Worm (Caenorhabditis elegans) whole organism, L1 larva: ENCODE data around the gene F20B6.6.

Source experiments
- C04F5.9 ChIP-seq: sonication (generic microtip); optimal IDR thresholded peaks from 2 replicates; lab custom pipeline; 2016; ENCODE audit warnings: missing genetic modification characterization, missing compliant biosample characterization
- C34B4.2 ChIP-seq: sonication (generic microtip); optimal IDR thresholded peaks from 2 replicates; lab custom pipeline; 2017; ENCODE audit warnings: mild to moderate bottlenecking, missing genetic modification characterization, missing compliant biosample characterization
- Y116A8C.19 ChIP-seq: sonication (generic microtip); optimal IDR thresholded peaks from 2 replicates; lab custom pipeline; 2016; ENCODE audit warnings: missing compliant biosample characterization, missing genetic modification characterization, borderline replicate concordance
- aha-1 ChIP-seq: fragments of 150-350 bp; optimal IDR thresholded peaks from 2 replicates; lab custom pipeline; 2014; ENCODE audit warnings: missing biosample characterization, missing genetic modification characterization
- blmp-1 ChIP-seq: fragments of 150-350 bp; optimal IDR thresholded peaks from 2 replicates; lab custom pipeline; 2014; ENCODE audit warnings: missing biosample characterization, missing genetic modification characterization
- dsc-1 ChIP-seq: sonication (generic microtip); optimal IDR thresholded peaks from 2 replicates; lab custom pipeline; 2016; ENCODE audit warnings: mild to moderate bottlenecking, missing genetic modification characterization, missing compliant biosample characterization
- egl-13 ChIP-seq: sonication (generic microtip); optimal IDR thresholded peaks from 2 replicates; lab custom pipeline; 2016; ENCODE audit warnings: missing genotype, missing genetic modification reagents, missing genetic modification characterization, missing compliant biosample characterization
- egl-27 ChIP-seq, 2 experiments: fragments of 150-350 bp in 1 of 2; sonication (generic microtip); optimal IDR thresholded peaks; 3 replicates each; lab custom pipeline; 2017 to 2018; ENCODE audit warnings: missing biosample characterization in 2 of 2, missing genetic modification characterization in 2 of 2, missing genetic modification reagents in 2 of 2
- elt-2 ChIP-seq: sonication (generic microtip); optimal IDR thresholded peaks from 2 replicates; lab custom pipeline; 2016; ENCODE audit warnings: missing genetic modification characterization, mild to moderate bottlenecking, inconsistent platforms, missing compliant biosample characterization, missing genetic modification reagents
- fkh-10 ChIP-seq: sonication (generic microtip); optimal IDR thresholded peaks from 2 replicates; lab custom pipeline; 2017; ENCODE audit warnings: missing biosample characterization, missing genetic modification reagents, missing genetic modification characterization
- fkh-4 ChIP-seq: sonication (generic microtip); optimal IDR thresholded peaks from 2 replicates; lab custom pipeline; 2016; ENCODE audit warnings: missing compliant biosample characterization, missing genetic modification characterization, borderline replicate concordance
- fkh-8 ChIP-seq: sonication (generic microtip); optimal IDR thresholded peaks from 2 replicates; lab custom pipeline; 2016; ENCODE audit warnings: mild to moderate bottlenecking, missing genetic modification characterization, missing compliant biosample characterization
- fos-1 ChIP-seq: fragments of 150-350 bp; optimal IDR thresholded peaks from 2 replicates; lab custom pipeline; 2014; ENCODE audit warnings: missing biosample characterization, missing genetic modification characterization
- grh-1 ChIP-seq: fragments of 200-800 bp; sonication (Bioruptor generic); IDR thresholded peaks from 2 replicates; pipeline ENCODE4 v1.3.6; 2022; ENCODE audit warnings: missing genetic modification reagents, missing genetic modification characterization, missing compliant biosample characterization
- lin-14 ChIP-seq: fragments of 200-800 bp; sonication (Bioruptor generic); optimal IDR thresholded peaks from 2 replicates; lab custom pipeline; 2018; ENCODE audit warnings: mild to moderate bottlenecking, missing genetic modification characterization, moderate library complexity, missing compliant biosample characterization
- lin-39 ChIP-seq: fragments of 150-350 bp; optimal IDR thresholded peaks from 2 replicates; lab custom pipeline; 2014; ENCODE audit warnings: missing biosample characterization, missing genetic modification reagents, missing genetic modification characterization
- lir-3 ChIP-seq: sonication (generic microtip); optimal IDR thresholded peaks from 2 replicates; lab custom pipeline; 2016; ENCODE audit warnings: mild to moderate bottlenecking, missing genetic modification characterization, moderate library complexity, missing compliant biosample characterization; ENCODE audit not compliant: poor library complexity
- lsy-2 ChIP-seq, 2 experiments: fragments of 150-350 bp; optimal IDR thresholded peaks; 2 replicates each; lab custom pipeline; 2014; ENCODE audit warnings: missing biosample characterization in 2 of 2, missing genetic modification characterization in 2 of 2
- mdl-1 ChIP-seq, 2 experiments: fragments of 150-350 bp; optimal IDR thresholded peaks; 2 replicates each; lab custom pipeline; 2014 to 2017; ENCODE audit warnings: missing biosample characterization in 2 of 2, missing genetic modification characterization in 2 of 2, inconsistent platforms in 1 of 2
- mep-1 ChIP-seq: fragments of 150-350 bp; optimal IDR thresholded peaks from 2 replicates; lab custom pipeline; 2014; ENCODE audit warnings: missing biosample characterization, missing genetic modification characterization
- nhr-20 ChIP-seq: sonication (generic microtip); optimal IDR thresholded peaks from 2 replicates; lab custom pipeline; 2016; ENCODE audit warnings: mild to moderate bottlenecking, missing genetic modification characterization, missing compliant biosample characterization
- nhr-237 ChIP-seq: fragments of 150-350 bp; optimal IDR thresholded peaks from 2 replicates; lab custom pipeline; 2014; ENCODE audit warnings: missing biosample characterization, missing genetic modification characterization
- nhr-28 ChIP-seq: fragments of 150-350 bp; optimal IDR thresholded peaks from 2 replicates; lab custom pipeline; 2014; ENCODE audit warnings: missing biosample characterization, missing genetic modification characterization
- nhr-71 ChIP-seq: sonication (generic microtip); optimal IDR thresholded peaks from 2 replicates; lab custom pipeline; 2016; ENCODE audit warnings: mild to moderate bottlenecking, missing genetic modification characterization, moderate library complexity, missing compliant biosample characterization
- nhr-76 ChIP-seq: sonication (generic microtip); optimal IDR thresholded peaks from 2 replicates; lab custom pipeline; 2017; ENCODE audit warnings: missing biosample characterization, missing genetic modification characterization
- nhr-77 ChIP-seq: fragments of 150-350 bp; optimal IDR thresholded peaks from 2 replicates; lab custom pipeline; 2014; ENCODE audit warnings: missing biosample characterization, missing genetic modification characterization
- nhr-85 ChIP-seq: sonication (generic microtip); peaks from one replicate; lab custom pipeline; 2016; ENCODE audit warnings: missing genetic modification characterization, inconsistent platforms, missing compliant biosample characterization
- pag-3 ChIP-seq: sonication (generic microtip); optimal IDR thresholded peaks from 2 replicates; lab custom pipeline; 2017; ENCODE audit warnings: missing genetic modification characterization, mild to moderate bottlenecking, missing compliant biosample characterization, antibody characterized with exemption, borderline replicate concordance; ENCODE audit not compliant: insufficient read depth
- pqm-1 ChIP-seq: sonication (generic microtip); optimal IDR thresholded peaks from 3 replicates; lab custom pipeline; 2017; ENCODE audit warnings: missing biosample characterization, missing genetic modification characterization
- rnt-1 ChIP-seq: sonication (generic microtip); optimal IDR thresholded peaks from 2 replicates; lab custom pipeline; 2016; ENCODE audit warnings: mild to moderate bottlenecking, missing genetic modification characterization, moderate library complexity, missing compliant biosample characterization
- snu-23 ChIP-seq: sonication (generic microtip); optimal IDR thresholded peaks from 2 replicates; lab custom pipeline; 2016; ENCODE audit warnings: missing genetic modification characterization, missing compliant biosample characterization
- sox-4 ChIP-seq: sonication (generic microtip); optimal IDR thresholded peaks from 2 replicates; lab custom pipeline; 2016; ENCODE audit warnings: missing genetic modification characterization, missing compliant biosample characterization
- sup-37 ChIP-seq: fragments of 200-800 bp; sonication (Bioruptor generic); optimal IDR thresholded peaks from 2 replicates; lab custom pipeline; 2018; ENCODE audit warnings: mild to moderate bottlenecking, missing genetic modification characterization, missing compliant biosample characterization
- swsn-7 ChIP-seq: sonication (generic microtip); optimal IDR thresholded peaks from 2 replicates; lab custom pipeline; 2016; ENCODE audit warnings: missing genetic modification characterization, missing compliant biosample characterization
- tbx-2 ChIP-seq: sonication (generic microtip); optimal IDR thresholded peaks from 2 replicates; lab custom pipeline; 2016; ENCODE audit warnings: missing genetic modification characterization, missing compliant biosample characterization
- tlp-1 ChIP-seq: fragments of 150-350 bp; optimal IDR thresholded peaks from 2 replicates; lab custom pipeline; 2014; ENCODE audit warnings: missing biosample characterization, missing genetic modification characterization
- unc-130 ChIP-seq: fragments of 150-350 bp; optimal IDR thresholded peaks from 2 replicates; lab custom pipeline; 2017; ENCODE audit warnings: missing biosample characterization, missing genetic modification characterization, inconsistent platforms
- unc-30 ChIP-seq: sonication (generic microtip); optimal IDR thresholded peaks from 2 replicates; lab custom pipeline; 2017; ENCODE audit warnings: missing biosample characterization, missing genetic modification characterization
- unc-86 ChIP-seq: sonication (generic microtip); optimal IDR thresholded peaks from 2 replicates; lab custom pipeline; 2016; ENCODE audit warnings: missing genetic modification characterization, missing compliant biosample characterization
- zag-1 ChIP-seq: fragments of 150-350 bp; optimal IDR thresholded peaks from 2 replicates; lab custom pipeline; 2014; ENCODE audit warnings: missing biosample characterization, missing genetic modification characterization
- ztf-4 ChIP-seq: fragments of 150-350 bp; optimal IDR thresholded peaks from 2 replicates; lab custom pipeline; 2014; ENCODE audit warnings: missing biosample characterization, missing genetic modification characterization

The F20B6.6 gene

ce11 chrX:4157896-4158295, 44.1 kb downstream of the F20B6.6 start (continued):
- TF ChIP-seq egl-13 (tag; lab: Kevin White, UChicago) = peak; percentile 64
- TF ChIP-seq nhr-28 = no peak
- peak; percentile 26 for TF ChIP-seq tbx-2 (tag; lab: Kevin White, UChicago)
- no peak for TF ChIP-seq zag-1
- peak; percentile 53 for TF ChIP-seq nhr-85 (tag; lab: Kevin White, UChicago)
- TF ChIP-seq tlp-1 (tag; lab: Kevin White, UChicago) = no peak
- peak; percentile 62 for TF ChIP-seq rnt-1 (tag; lab: Kevin White, UChicago)
- TF ChIP-seq pag-3 (tag; lab: Kevin White, UChicago) = no peak
- TF ChIP-seq C04F5.9 (tag; lab: Kevin White, UChicago) = no peak
- TF ChIP-seq Y116A8C.19 (tag; lab: Kevin White, UChicago) = no peak
- TF ChIP-seq dsc-1 (tag; lab: Kevin White, UChicago) = peak; percentile 67
- no peak for TF ChIP-seq unc-130 (tag; lab: Kevin White, UChicago)
- peak; percentile 30 for TF ChIP-seq nhr-20 (tag; lab: Kevin White, UChicago)
- TF ChIP-seq fkh-10 (GFP tag; lab: Kevin White, UChicago) = no peak
- TF ChIP-seq grh-1 (GFP tag; lab: Robert Waterston, UW) = no peak
- TF ChIP-seq nhr-76 = no peak
- peak; percentile 58 for TF ChIP-seq nhr-71 (tag; lab: Kevin White, UChicago)
- TF ChIP-seq mdl-1 (tag; optimal IDR thresholded peaks at IDR 0.05; lab: Kevin White, UChicago) = peak in 1 of 2 experiments; percentile 22
- no peak for TF ChIP-seq fkh-4 (tag; lab: Kevin White, UChicago)
- no peak for TF ChIP-seq elt-2 (tag; lab: Kevin White, UChicago)
- peak; percentile 50 for TF ChIP-seq snu-23 (GFP tag; lab: Kevin White, UChicago)
- no peak for TF ChIP-seq unc-30
- no peak for TF ChIP-seq sox-4 (tag; lab: Kevin White, UChicago)
- no peak for TF ChIP-seq lir-3
- TF ChIP-seq nhr-77 (tag; lab: Kevin White, UChicago) = no peak
- TF ChIP-seq fkh-8 (tag; lab: Kevin White, UChicago) = no peak
- TF ChIP-seq ztf-4 = no peak
- TF ChIP-seq lin-14 (GFP tag; lab: Kevin White, UChicago) = peak; percentile 78
- TF ChIP-seq fos-1 = no peak
- TF ChIP-seq aha-1 (tag; lab: Kevin White, UChicago) = no peak
- no peak for TF ChIP-seq lin-39 (tag; lab: Kevin White, UChicago)
- TF ChIP-seq pqm-1 = no peak
- no peak for TF ChIP-seq C34B4.2 (tag; lab: Kevin White, UChicago)

- TF ChIP-seq rnt-1 (tag; lab: Kevin White, UChicago) (peak; percentile 25), mep-1 (tag; lab: Kevin White, UChicago) (no peak), nhr-71 (tag; lab: Kevin White, UChicago) (peak; percentile 11), swsn-7 (tag; lab: Kevin White, UChicago) (no peak), lsy-2 (tag; optimal IDR thresholded peaks at IDR 0.05; lab: Kevin White, UChicago) (no peak), nhr-85 (tag; lab: Kevin White, UChicago) (no peak), zag-1 (no peak), nhr-28 (no peak), lin-14 (GFP tag; lab: Kevin White, UChicago) (peak; percentile 79), tlp-1 (tag; lab: Kevin White, UChicago) (no peak), nhr-237 (tag; lab: Kevin White, UChicago) (no peak), unc-86 (tag; lab: Kevin White, UChicago) (no peak), egl-27 (tag; optimal IDR thresholded peaks at IDR 0.05; lab: Kevin White, UChicago) (no peak)
- TF ChIP-seq, all 84 proteins: peak for 3
Observed at ce11 chrX:4154784-4155183, 47.2 kb downstream of the F20B6.6 start.

ce11 chrX:4153343-4153742, 48.7 kb downstream of the F20B6.6 start, which contains the start of gene nck-1:
Gene nck-1 (minus strand): TSS chrX:4153443.
- peak; percentile 28 for TF ChIP-seq blmp-1
- no peak for TF ChIP-seq sup-37 (GFP tag; lab: Kevin White, UChicago)
- TF ChIP-seq nhr-85 (tag; lab: Kevin White, UChicago) = peak; percentile 53
